Fruit fly (Drosophila melanogaster): ENCODE results near the gene Hsp70Aa.

DNA sequence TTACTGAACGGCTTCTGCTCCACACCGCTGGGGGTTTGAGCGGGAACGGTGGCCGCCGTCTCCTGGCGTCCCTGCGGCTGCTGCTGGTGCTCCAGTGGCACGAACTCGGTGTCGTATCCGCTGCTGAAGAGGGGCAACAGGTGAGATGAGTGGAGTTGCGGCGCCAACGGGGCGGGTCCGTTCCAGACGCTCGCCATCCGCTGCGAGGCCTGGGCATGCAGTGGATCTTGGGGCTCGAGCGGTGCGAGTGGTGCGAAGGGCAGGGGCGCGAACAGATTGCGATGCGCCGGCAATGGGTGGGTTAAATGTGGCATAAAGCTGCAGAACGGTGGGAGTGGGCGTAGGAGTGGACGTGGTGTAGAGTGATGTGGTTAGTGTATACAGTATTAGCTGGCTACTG, 32.9 kb upstream of the Hsp70Aa start:
- TF ChIP-seq usp (GFP tag; optimal IDR thresholded peaks at IDR 0.05), result no peak
- TF ChIP-seq psq (optimal IDR thresholded peaks at IDR 0.05), result no peak
- TF ChIP-seq pan (optimal IDR thresholded peaks at IDR 0.05), result no peak
